Fruit fly (Drosophila melanogaster): ENCODE measurements around the gene Alr.

Gene Alr

dm6 chrX:19717988-19718973 lies 29.8 kb upstream of the Alr start, which contains the start of gene CG12531 (continued):
- no peak for TF ChIP-seq CG1529 (GFP tag; optimal IDR thresholded peaks at IDR 0.05)
- TF ChIP-seq CG3995 (GFP tag; optimal IDR thresholded peaks at IDR 0.05): peak; percentile 5
- no peak for TF ChIP-seq knrl (GFP tag; IDR thresholded peaks at IDR 0.05; ENCODE audit: partially characterized antibody)
- peak; percentile 50 for TF ChIP-seq scrt (GFP tag; optimal IDR thresholded peaks at IDR 0.05)
- TF ChIP-seq ham (GFP tag; IDR thresholded peaks at IDR 0.05): no peak
- TF ChIP-seq Hr51 (GFP tag; optimal IDR thresholded peaks at IDR 0.05): peak in 1 of 2 experiments; percentile 12
- peak; percentile 28 for TF ChIP-seq sens (GFP tag)
- TF ChIP-seq Pdp1 (GFP tag; optimal IDR thresholded peaks at IDR 0.05): peak in 1 of 2 experiments; percentile 57
- TF ChIP-seq CG10543 (GFP tag; optimal IDR thresholded peaks at IDR 0.05): no peak
- no peak for TF ChIP-seq CG1647 (GFP tag; optimal IDR thresholded peaks at IDR 0.05)
- no peak for TF ChIP-seq emc (GFP tag; optimal IDR thresholded peaks at IDR 0.05)
- peak; percentile 77 for TF ChIP-seq CG12155 (GFP tag; optimal IDR thresholded peaks at IDR 0.05)

dm6 chrX:19730844-19731243 lies 17.3 kb upstream of the Alr start, which contains the start of gene AP-1-2beta:
TSS of gene AP-1-2beta (plus strand) at chrX:19731004.
- TF ChIP-seq oc (tag; optimal IDR thresholded peaks at IDR 0.05) (no peak), Ssrp (tag; optimal IDR thresholded peaks at IDR 0.05) (no peak), CG34422 (GFP tag; IDR thresholded peaks at IDR 0.05) (no peak), nau (GFP tag; optimal IDR thresholded peaks at IDR 0.05) (no peak), Ets65A (GFP tag) (no peak), pb (GFP tag; optimal IDR thresholded peaks at IDR 0.05) (no peak), Deaf1 (tag; optimal IDR thresholded peaks at IDR 0.05) (no peak), nerfin-2 (GFP tag; IDR thresholded peaks at IDR 0.05; ENCODE audit: partially characterized antibody) (no peak), CG33557 (GFP tag; optimal IDR thresholded peaks at IDR 0.05) (no peak), CG17359 (tag; optimal IDR thresholded peaks at IDR 0.05) (no peak), Ada2b (GFP tag; IDR thresholded peaks at IDR 0.05) (no peak), Lim3 (GFP tag; IDR thresholded peaks at IDR 0.05) (no peak), BEAF-32 (GFP tag; optimal IDR thresholded peaks at IDR 0.05) (peak; percentile 50), Mad (GFP tag; optimal IDR thresholded peaks at IDR 0.05) (no peak), tin (GFP tag; optimal IDR thresholded peaks at IDR 0.05) (no peak), Kr (GFP tag; optimal IDR thresholded peaks at IDR 0.05) (no peak), CG10147 (GFP tag; optimal IDR thresholded peaks at IDR 0.05) (no peak), CG17612 (GFP tag; IDR thresholded peaks at IDR 0.05) (no peak), NC2β (GFP tag; optimal IDR thresholded peaks at IDR 0.05) (no peak), Antp (GFP tag; optimal IDR thresholded peaks at IDR 0.05) (no peak), CG11695 (GFP tag; IDR thresholded peaks at IDR 0.05) (no peak), gro (GFP tag; optimal IDR thresholded peaks at IDR 0.05) (no peak), CG9797 (GFP tag; optimal IDR thresholded peaks at IDR 0.05) (peak; percentile 75), CG1233 (GFP tag; optimal IDR thresholded peaks at IDR 0.05) (no peak), rib (GFP tag; IDR thresholded peaks at IDR 0.05) (no peak), cad (GFP tag; optimal IDR thresholded peaks at IDR 0.05) (no peak), Fer3 (tag; optimal IDR thresholded peaks at IDR 0.05) (no peak), CG1603 (tag; optimal IDR thresholded peaks at IDR 0.05) (no peak), Camta (GFP tag; optimal IDR thresholded peaks at IDR 0.05) (no peak), CG1529 (GFP tag; optimal IDR thresholded peaks at IDR 0.05) (no peak), peb (GFP tag; IDR thresholded peaks at IDR 0.05) (no peak), CG16815 (GFP tag; optimal IDR thresholded peaks at IDR 0.05) (no peak), CG34224 (GFP tag; IDR thresholded peaks at IDR 0.05; ENCODE audit: partially characterized antibody) (peak; percentile 26; the same call in 1 of the 3 replicates), knrl (GFP tag; IDR thresholded peaks at IDR 0.05; ENCODE audit: partially characterized antibody) (no peak), grau (tag; optimal IDR thresholded peaks at IDR 0.05) (no peak), Asciz (GFP tag; optimal IDR thresholded peaks at IDR 0.05) (no peak), schlank (tag; optimal IDR thresholded peaks at IDR 0.05) (no peak), CG2889 (GFP tag; IDR thresholded peaks at IDR 0.05) (no peak)
